Fruit fly (Drosophila melanogaster) whole organism, prepupa: ENCODE results near the gene Drsl6.
A peak's percentile ranks its signal among the peaks of the same experiment; 100 is the strongest.

ENCODE experiments used
- Blimp-1 ChIP-seq: fragments of 200-800 bp; sonication (Bioruptor generic); optimal IDR thresholded peaks from 3 replicates; lab custom pipeline; 2017; ENCODE audit warnings: missing biosample characterization, missing genetic modification characterization, mild to moderate bottlenecking, moderate library complexity, missing genetic modification reagents
- CG10631 ChIP-seq: fragments of 200-800 bp; sonication (Bioruptor generic); optimal IDR thresholded peaks from 2 replicates; lab custom pipeline; 2016; ENCODE audit warnings: missing biosample characterization, missing genetic modification characterization
- CG11294 ChIP-seq: fragments of 200-800 bp; sonication (Bioruptor generic); IDR thresholded peaks from 2 replicates; pipeline ENCODE4 v1.3.6; 2022; ENCODE audit warnings: missing biosample characterization, missing genetic modification characterization
- CG11902 ChIP-seq: fragments of 200-800 bp; sonication (Bioruptor generic); optimal IDR thresholded peaks from 3 replicates; lab custom pipeline; 2016; ENCODE audit warnings: missing biosample characterization, missing genetic modification characterization
- CG15336 ChIP-seq: fragments of 200-800 bp; sonication (Bioruptor generic); IDR thresholded peaks from 2 replicates; pipeline ENCODE4 v1.3.6; 2022; ENCODE audit warnings: missing biosample characterization, missing genetic modification characterization
- CG16779 ChIP-seq: fragments of 200-800 bp; sonication (Bioruptor generic); optimal IDR thresholded peaks from 3 replicates; lab custom pipeline; 2017; ENCODE audit warnings: missing biosample characterization, mild to moderate bottlenecking, missing genetic modification characterization
- CG3032 ChIP-seq: fragments of 200-800 bp; optimal IDR thresholded peaks from 2 replicates; lab custom pipeline; 2019; ENCODE audit warnings: missing biosample characterization, mild to moderate bottlenecking, missing genetic modification characterization, moderate library complexity
- CG31627 ChIP-seq: fragments of 200-800 bp; sonication (Bioruptor generic); optimal IDR thresholded peaks from 3 replicates; lab custom pipeline; 2016; ENCODE audit warnings: missing biosample characterization, missing genetic modification characterization
- CG32006 ChIP-seq: fragments of 200-800 bp; sonication (Bioruptor generic); optimal IDR thresholded peaks from 3 replicates; lab custom pipeline; 2017; ENCODE audit warnings: missing biosample characterization, mild to moderate bottlenecking, missing genetic modification characterization
- CG3919 ChIP-seq: fragments of 200-800 bp; sonication (Bioruptor generic); optimal IDR thresholded peaks from 3 replicates; lab custom pipeline; 2016; ENCODE audit warnings: missing biosample characterization, missing genetic modification characterization
- CG4318 ChIP-seq: fragments of 200-800 bp; sonication (Bioruptor generic); optimal IDR thresholded peaks from 3 replicates; lab custom pipeline; 2017; ENCODE audit warnings: missing biosample characterization, mild to moderate bottlenecking, missing genetic modification characterization
- CG6163 ChIP-seq: fragments of 200-800 bp; sonication (Bioruptor generic); IDR thresholded peaks from 3 replicates; pipeline ENCODE4 v1.3.6; 2022; ENCODE audit warnings: missing biosample characterization, missing genetic modification characterization
- CG6276 ChIP-seq: fragments of 200-800 bp; sonication (Bioruptor generic); optimal IDR thresholded peaks from 2 replicates; lab custom pipeline; 2017; ENCODE audit warnings: missing biosample characterization, mild to moderate bottlenecking, missing genetic modification characterization
- CG6792 ChIP-seq: fragments of 200-800 bp; sonication (Bioruptor generic); optimal IDR thresholded peaks from 3 replicates; lab custom pipeline; 2016; ENCODE audit warnings: missing biosample characterization, missing genetic modification characterization
- CG6808 ChIP-seq: fragments of 200-800 bp; sonication (Bioruptor generic); optimal IDR thresholded peaks from 3 replicates; lab custom pipeline; 2017; ENCODE audit warnings: missing biosample characterization, missing genetic modification characterization, mild to moderate bottlenecking, moderate library complexity, missing genetic modification reagents
- CG6854 ChIP-seq: fragments of 200-800 bp; sonication (Bioruptor generic); optimal IDR thresholded peaks from 2 replicates; lab custom pipeline; 2017; ENCODE audit warnings: missing biosample characterization, mild to moderate bottlenecking, missing genetic modification characterization
- CG7368 ChIP-seq: fragments of 200-800 bp; sonication (Bioruptor generic); optimal IDR thresholded peaks from 3 replicates; lab custom pipeline; 2016; ENCODE audit warnings: missing biosample characterization, missing genetic modification characterization
- CG8119 ChIP-seq: fragments of 200-800 bp; sonication (Bioruptor generic); IDR thresholded peaks from 3 replicates; pipeline ENCODE4 v1.3.6; 2022; ENCODE audit warnings: missing biosample characterization, missing genetic modification characterization
- CG8319 ChIP-seq: fragments of 200-800 bp; sonication (Bioruptor generic); optimal IDR thresholded peaks from 3 replicates; lab custom pipeline; 2016; ENCODE audit warnings: missing biosample characterization, missing genetic modification characterization
- CG8632 ChIP-seq: fragments of 200-800 bp; sonication (Bioruptor generic); optimal IDR thresholded peaks from 3 replicates; lab custom pipeline; 2016; ENCODE audit warnings: missing biosample characterization, missing genetic modification characterization
- CG9139 ChIP-seq: fragments of 200-800 bp; sonication (Bioruptor generic); optimal IDR thresholded peaks from 3 replicates; lab custom pipeline; 2017; ENCODE audit warnings: missing biosample characterization, mild to moderate bottlenecking, missing genetic modification characterization
- Eip78C ChIP-seq: fragments of 200-800 bp; sonication (Bioruptor generic); peaks from one replicate; lab custom pipeline; 2016; ENCODE audit warnings: missing biosample characterization, missing genetic modification characterization
- Eip93F ChIP-seq: fragments of 200-800 bp; sonication (Bioruptor generic); optimal IDR thresholded peaks from 2 replicates; lab custom pipeline; 2016; ENCODE audit warnings: missing biosample characterization, mild to moderate bottlenecking, missing genetic modification characterization
- Ets21C ChIP-seq: fragments of 200-800 bp; sonication (Bioruptor generic); optimal IDR thresholded peaks from 3 replicates; lab custom pipeline; 2016; ENCODE audit warnings: missing biosample characterization, missing genetic modification characterization
- Hr39 ChIP-seq: fragments of 200-800 bp; sonication (Bioruptor generic); optimal IDR thresholded peaks from 2 replicates; lab custom pipeline; 2016; ENCODE audit warnings: missing biosample characterization, missing genetic modification characterization
- Hr4 ChIP-seq: fragments of 200-800 bp; sonication (Bioruptor generic); optimal IDR thresholded peaks from 3 replicates; lab custom pipeline; 2016; ENCODE audit warnings: missing biosample characterization, missing genetic modification characterization
- Lpt ChIP-seq: fragments of 200-800 bp; sonication (Bioruptor generic); optimal IDR thresholded peaks from 3 replicates; lab custom pipeline; 2016; ENCODE audit warnings: missing biosample characterization, missing genetic modification characterization
- Met ChIP-seq: fragments of 200-800 bp; sonication (Bioruptor generic); optimal IDR thresholded peaks from 3 replicates; lab custom pipeline; 2016; ENCODE audit warnings: missing biosample characterization, missing genetic modification characterization
- Sox14 ChIP-seq: fragments of 200-800 bp; sonication (Bioruptor generic); optimal IDR thresholded peaks from 3 replicates; lab custom pipeline; 2016; ENCODE audit warnings: missing biosample characterization, missing genetic modification characterization
- Sox15 ChIP-seq: fragments of 200-800 bp; sonication (Bioruptor generic); optimal IDR thresholded peaks from 3 replicates; lab custom pipeline; 2016; ENCODE audit warnings: missing biosample characterization, missing genetic modification characterization
- achi ChIP-seq: fragments of 200-800 bp; sonication (Bioruptor generic); optimal IDR thresholded peaks from 3 replicates; lab custom pipeline; 2016; ENCODE audit warnings: missing biosample characterization, missing genetic modification characterization
- acj6 ChIP-seq: fragments of 200-800 bp; sonication (Bioruptor generic); optimal IDR thresholded peaks from 3 replicates; lab custom pipeline; 2016; ENCODE audit warnings: missing biosample characterization, missing genetic modification characterization
- cyc ChIP-seq: fragments of 200-800 bp; sonication (Bioruptor generic); optimal IDR thresholded peaks from 3 replicates; lab custom pipeline; 2016; ENCODE audit warnings: missing biosample characterization, missing genetic modification characterization
- dac ChIP-seq: fragments of 200-800 bp; sonication (Bioruptor generic); optimal IDR thresholded peaks from 2 replicates; lab custom pipeline; 2017; ENCODE audit warnings: missing biosample characterization, mild to moderate bottlenecking, missing genetic modification characterization
- esn ChIP-seq: fragments of 200-800 bp; sonication (Bioruptor generic); optimal IDR thresholded peaks from 2 replicates; lab custom pipeline; 2016; ENCODE audit warnings: missing biosample characterization, mild to moderate bottlenecking, missing genetic modification characterization, moderate library complexity
- fd59A ChIP-seq: fragments of 200-800 bp; sonication (Bioruptor generic); optimal IDR thresholded peaks from 2 replicates; lab custom pipeline; 2017; ENCODE audit warnings: missing biosample characterization, mild to moderate bottlenecking, missing genetic modification characterization, missing genetic modification reagents
- fkh ChIP-seq: fragments of 200-800 bp; sonication (Bioruptor generic); optimal IDR thresholded peaks from 3 replicates; lab custom pipeline; 2017; ENCODE audit warnings: missing biosample characterization, mild to moderate bottlenecking, missing genetic modification characterization, moderate library complexity
- lz ChIP-seq: fragments of 200-800 bp; sonication (Bioruptor generic); optimal IDR thresholded peaks from 3 replicates; lab custom pipeline; 2016; ENCODE audit warnings: missing biosample characterization, missing genetic modification characterization
- net ChIP-seq: fragments of 200-800 bp; sonication (Bioruptor generic); optimal IDR thresholded peaks from 3 replicates; lab custom pipeline; 2016; ENCODE audit warnings: missing biosample characterization, missing genetic modification characterization
- spab ChIP-seq: fragments of 200-800 bp; sonication (Bioruptor generic); optimal IDR thresholded peaks from 2 replicates; lab custom pipeline; 2017; ENCODE audit warnings: missing biosample characterization, mild to moderate bottlenecking, missing genetic modification characterization, missing genetic modification reagents
- svp ChIP-seq: fragments of 200-800 bp; sonication (Bioruptor generic); peaks from one replicate; lab custom pipeline; 2016; ENCODE audit warnings: missing biosample characterization, missing genetic modification characterization

Gene Drsl6

dm6 chr3L:3334784-3335183, 1.4 kb downstream of the Drsl6 start, which contains the start of gene CG14969:
Gene CG14969 (minus strand): TSS chr3L:3334978.
- TF ChIP-seq CG6808 (GFP tag; lab: Kevin White, UChicago) (no peak), esn (GFP tag; lab: Kevin White, UChicago) (peak; percentile 21)

dm6 chr3L:3329763-3330162, 6.5 kb downstream of the Drsl6 start, which contains the start of gene CG14961:
Gene CG14961 (plus strand): TSS chr3L:3330063.
- TF ChIP-seq Sox15 (GFP tag; lab: Kevin White, UChicago): no peak
- TF ChIP-seq CG4318 (GFP tag; lab: Kevin White, UChicago): no peak
- 0 out of 3 replicates have a peak, but pooled peaks have one; percentile 3 for TF ChIP-seq CG8119 (GFP tag; lab: Robert Waterston, UW)

dm6 chr3L:3328771-3329170, 7.4 kb downstream of the Drsl6 start, which contains the start of gene Strip:
Gene Strip (minus strand): TSS chr3L:3328871.
- no peak for TF ChIP-seq lz (GFP tag; lab: Kevin White, UChicago)
- TF ChIP-seq Ets21C: no peak
- no peak for TF ChIP-seq CG31627 (GFP tag; lab: Kevin White, UChicago)
- TF ChIP-seq esn (GFP tag; lab: Kevin White, UChicago): no peak
- no peak for TF ChIP-seq fd59A (GFP tag; lab: Kevin White, UChicago)
- no peak for TF ChIP-seq CG6163 (GFP tag; lab: Robert Waterston, UW)
- no peak for TF ChIP-seq CG6792
- TF ChIP-seq CG6854 (GFP tag; lab: Kevin White, UChicago): no peak
- no peak for TF ChIP-seq CG11902 (GFP tag; lab: Kevin White, UChicago)
- TF ChIP-seq Blimp-1 (GFP tag; lab: Kevin White, UChicago): no peak
- TF ChIP-seq Hr4 (GFP tag; lab: Kevin White, UChicago): no peak
- TF ChIP-seq Sox14 (GFP tag; lab: Kevin White, UChicago): no peak
- no peak for TF ChIP-seq CG9139 (GFP tag; lab: Kevin White, UChicago)
- no peak for TF ChIP-seq cyc (GFP tag; lab: Kevin White, UChicago)
- TF ChIP-seq CG4318 (GFP tag; lab: Kevin White, UChicago): no peak
- no peak for TF ChIP-seq Eip93F (GFP tag; lab: Kevin White, UChicago)
- TF ChIP-seq CG10631 (GFP tag; lab: Kevin White, UChicago): no peak
- no peak for TF ChIP-seq fkh (GFP tag; lab: Kevin White, UChicago)
- no peak for TF ChIP-seq CG3919
- TF ChIP-seq Lpt: no peak

dm6 chr3L:3325925-3326903, 10.0 kb downstream of the Drsl6 start, which contains the start of gene Gtpx:
Gene Gtpx (plus strand): TSS chr3L:3326265.
- TF ChIP-seq acj6 (no peak), Sox14 (GFP tag; lab: Kevin White, UChicago) (peak; percentile 48), CG3032 (peak; percentile 31), CG10631 (GFP tag; lab: Kevin White, UChicago) (no peak), CG16779 (tag; lab: Kevin White, UChicago) (peak; percentile 54), CG6792 (peak; percentile 56), spab (GFP tag; lab: Kevin White, UChicago) (peak; percentile 57), svp (GFP tag; lab: Kevin White, UChicago) (peak; percentile 97), CG8632 (peak; percentile 22), Hr39 (peak; percentile 71), Sox15 (GFP tag; lab: Kevin White, UChicago) (peak; percentile 42), CG6808 (GFP tag; lab: Kevin White, UChicago) (peak; percentile 50), cyc (GFP tag; lab: Kevin White, UChicago) (peak; percentile 40), Eip93F (GFP tag; lab: Kevin White, UChicago) (peak; percentile 39), Met (GFP tag; lab: Kevin White, UChicago) (no peak), CG15336 (GFP tag; lab: Robert Waterston, UW) (no peak; the same call in 1 of the 2 replicates), CG7368 (GFP tag; lab: Kevin White, UChicago) (peak; percentile 14), achi (GFP tag; lab: Kevin White, UChicago) (peak; percentile 14), CG8319 (no peak), CG11294 (GFP tag; lab: Robert Waterston, UW) (peak; percentile 8; the same call in 1 of the 2 replicates), CG6854 (GFP tag; lab: Kevin White, UChicago) (peak; percentile 32), Hr4 (GFP tag; lab: Kevin White, UChicago) (no peak), Eip78C (GFP tag; lab: Kevin White, UChicago) (peak; percentile 66), CG31627 (GFP tag; lab: Kevin White, UChicago) (peak; percentile 76), CG6276 (peak; percentile 71), dac (GFP tag; lab: Kevin White, UChicago) (no peak), CG6163 (GFP tag; lab: Robert Waterston, UW) (0 out of 3 replicates have a peak, but pooled peaks have one; percentile 42), CG3919 (peak; percentile 46), CG4318 (GFP tag; lab: Kevin White, UChicago) (no peak), CG32006 (GFP tag; lab: Kevin White, UChicago) (no peak), net (GFP tag; lab: Kevin White, UChicago) (peak; percentile 15)
